Fruit fly (Drosophila melanogaster) whole organism, wandering third instar larva: Measurements from ENCODE around the gene Est-P.

ENCODE experiments used
- CG9705 ChIP-seq: fragments of 200-800 bp; sonication (Bioruptor generic); optimal IDR thresholded peaks from 2 replicates; lab custom pipeline; 2018; ENCODE audit warnings: missing biosample characterization, mild to moderate bottlenecking, missing genetic modification characterization
- Dfd ChIP-seq: fragments of >200 bp; optimal IDR thresholded peaks from 2 replicates; lab custom pipeline; 2017; ENCODE audit warnings: missing biosample characterization, missing genetic modification characterization
- HLH106 ChIP-seq: fragments of 200-800 bp; optimal IDR thresholded peaks from 3 replicates; lab custom pipeline; 2019; ENCODE audit warnings: missing biosample characterization, mild to moderate bottlenecking, missing genetic modification characterization, moderate library complexity
- Mio ChIP-seq: sonication (Bioruptor generic); optimal IDR thresholded peaks from 2 replicates; lab custom pipeline; 2016; ENCODE audit warnings: missing biosample characterization, missing genetic modification characterization
- Myc ChIP-seq: fragments of >200 bp; optimal IDR thresholded peaks from 2 replicates; lab custom pipeline; 2017
- dmrt93B ChIP-seq: fragments of 200-800 bp; sonication (Bioruptor generic); optimal IDR thresholded peaks from 2 replicates; lab custom pipeline; 2018; ENCODE audit warnings: missing biosample characterization, mild to moderate bottlenecking, missing genetic modification characterization
- jim ChIP-seq: fragments of 175-275, 200-325 bp; sonication (Bioruptor generic); optimal IDR thresholded peaks from 2 replicates; lab custom pipeline; 2016; ENCODE audit warnings: missing biosample characterization, mild to moderate bottlenecking, missing genetic modification characterization
- psq ChIP-seq: fragments of 200-800 bp; sonication (Bioruptor generic); optimal IDR thresholded peaks from 3 replicates; lab custom pipeline; 2017; ENCODE audit warnings: missing biosample characterization, mild to moderate bottlenecking, missing genetic modification characterization, moderate library complexity
- usp ChIP-seq: fragments of >200 bp; optimal IDR thresholded peaks from 2 replicates; lab custom pipeline; 2017; ENCODE audit warnings: missing biosample characterization, missing genetic modification characterization
- woc ChIP-seq: sonication (Bioruptor generic); optimal IDR thresholded peaks from 2 replicates; lab custom pipeline; 2016; ENCODE audit warnings: missing biosample characterization, mild to moderate bottlenecking, missing genetic modification characterization

dm6 chr3L:12183967-12184366 is 6.6 kb upstream of the Est-P start:
- TF ChIP-seq woc (GFP tag; lab: Kevin White, UChicago) (no peak), Mio (no peak), Myc (lab: Kevin White, UChicago) (no peak), psq (GFP tag; lab: Kevin White, UChicago) (no peak), CG9705 (no peak), jim (GFP tag; lab: Kevin White, UChicago) (no peak), HLH106 (tag; lab: Kevin White, UChicago) (no peak), Dfd (GFP tag; lab: Kevin White, UChicago) (no peak), dmrt93B (GFP tag; lab: Kevin White, UChicago) (no peak), usp (GFP tag; lab: Kevin White, UChicago) (no peak)
